Fruit fly (Drosophila melanogaster) whole organism, wandering third instar larva: ENCODE measurements around the gene CG42590.

Source experiments
- Abd-B ChIP-seq: fragments of >200 bp; optimal IDR thresholded peaks from 2 replicates; lab custom pipeline; 2017; ENCODE audit warnings: missing biosample characterization, missing genetic modification characterization
- CG32264 ChIP-seq: fragments of 200-800 bp; sonication (Bioruptor generic); optimal IDR thresholded peaks from 2 replicates; lab custom pipeline; 2016; ENCODE audit warnings: missing biosample characterization, missing genetic modification characterization
- CG9705 ChIP-seq: fragments of 200-800 bp; sonication (Bioruptor generic); optimal IDR thresholded peaks from 2 replicates; lab custom pipeline; 2018; ENCODE audit warnings: missing biosample characterization, mild to moderate bottlenecking, missing genetic modification characterization
- CrebA ChIP-seq: fragments of 200-800 bp; sonication (Bioruptor generic); optimal IDR thresholded peaks from 2 replicates; lab custom pipeline; 2016; ENCODE audit warnings: missing biosample characterization, mild to moderate bottlenecking, missing genetic modification characterization, borderline replicate concordance
- Dfd ChIP-seq: fragments of >200 bp; optimal IDR thresholded peaks from 2 replicates; lab custom pipeline; 2017; ENCODE audit warnings: missing biosample characterization, missing genetic modification characterization
- Dif ChIP-seq: fragments of 200-275, 200-300 bp; sonication (Bioruptor generic); optimal IDR thresholded peaks from 2 replicates; lab custom pipeline; 2018; ENCODE audit warnings: missing biosample characterization, missing genetic modification characterization; ENCODE audit not compliant: partially characterized antibody
- GATAd ChIP-seq: sonication (Bioruptor generic); optimal IDR thresholded peaks from 2 replicates; lab custom pipeline; 2016; ENCODE audit warnings: missing biosample characterization, missing genetic modification characterization
- HLH106 ChIP-seq: fragments of 200-800 bp; optimal IDR thresholded peaks from 3 replicates; lab custom pipeline; 2019; ENCODE audit warnings: missing biosample characterization, mild to moderate bottlenecking, missing genetic modification characterization, moderate library complexity
- Hnf4 ChIP-seq: fragments of 200-800 bp; sonication (Bioruptor generic); optimal IDR thresholded peaks from 2 replicates; lab custom pipeline; 2016; ENCODE audit warnings: missing biosample characterization, mild to moderate bottlenecking, missing genetic modification characterization
- Hr78 ChIP-seq: fragments of >200 bp; optimal IDR thresholded peaks from 2 replicates; lab custom pipeline; 2017; ENCODE audit warnings: missing biosample characterization, missing genetic modification characterization
- Hr83 ChIP-seq: fragments of 200-300 bp; sonication (Bioruptor generic); optimal IDR thresholded peaks from 2 replicates; lab custom pipeline; 2016; ENCODE audit warnings: missing biosample characterization, mild to moderate bottlenecking, missing genetic modification characterization, moderate library complexity; ENCODE audit not compliant: poor library complexity, severe bottlenecking
- Jra ChIP-seq: sonication (Bioruptor generic); optimal IDR thresholded peaks from 2 replicates; lab custom pipeline; 2016; ENCODE audit warnings: missing biosample characterization, missing genetic modification characterization
- Mio ChIP-seq: sonication (Bioruptor generic); optimal IDR thresholded peaks from 2 replicates; lab custom pipeline; 2016; ENCODE audit warnings: missing biosample characterization, missing genetic modification characterization
- Myc ChIP-seq: fragments of >200 bp; optimal IDR thresholded peaks from 2 replicates; lab custom pipeline; 2017
- N ChIP-seq: fragments of >200 bp; optimal IDR thresholded peaks from 2 replicates; lab custom pipeline; 2018; ENCODE audit warnings: missing biosample characterization, missing external identifiers, missing genetic modification characterization
- OdsH ChIP-seq: fragments of 200-800 bp; sonication (Bioruptor generic); optimal IDR thresholded peaks from 2 replicates; lab custom pipeline; 2016; ENCODE audit warnings: missing biosample characterization, mild to moderate bottlenecking, missing genetic modification characterization
- Rel ChIP-seq, 2 experiments: fragments of 200-800 bp; sonication (Bioruptor generic) in 1 of 2; optimal IDR thresholded peaks; 2 replicates in 1 of 2; 3 replicates in 1 of 2; lab custom pipeline; 2016 to 2019; ENCODE audit warnings: mild to moderate bottlenecking in 2 of 2, missing biosample characterization in 2 of 2, missing genetic modification characterization in 2 of 2, moderate library complexity in 1 of 2
- Sp1 ChIP-seq: fragments of 200-800 bp; sonication (Bioruptor generic); optimal IDR thresholded peaks from 3 replicates; lab custom pipeline; 2019; ENCODE audit warnings: missing biosample characterization, mild to moderate bottlenecking, missing genetic modification characterization, moderate library complexity
- Vsx2 ChIP-seq: fragments of 200-300, 225-300 bp; sonication (Bioruptor generic); optimal IDR thresholded peaks from 2 replicates; lab custom pipeline; 2018; ENCODE audit warnings: missing biosample characterization, missing genetic modification characterization; ENCODE audit not compliant: partially characterized antibody
- br ChIP-seq: fragments of 200-800 bp; sonication (Bioruptor generic); optimal IDR thresholded peaks from 2 replicates; lab custom pipeline; 2016; ENCODE audit warnings: missing biosample characterization, missing genetic modification characterization
- brk ChIP-seq: fragments of 200-800 bp; sonication (Bioruptor generic); optimal IDR thresholded peaks from 2 replicates; lab custom pipeline; 2016; ENCODE audit warnings: missing biosample characterization, mild to moderate bottlenecking, missing genetic modification characterization
- dl ChIP-seq, 2 experiments: fragments of 175-275, 200-275 bp in 1 of 2; fragments of 200-275 bp in 1 of 2; sonication (Bioruptor generic); optimal IDR thresholded peaks; lab custom pipeline; 2018; ENCODE audit warnings: mild to moderate bottlenecking in 2 of 2, missing biosample characterization in 2 of 2, missing genetic modification characterization in 2 of 2, moderate library complexity in 2 of 2; ENCODE audit not compliant: partially characterized antibody in 2 of 2, insufficient read depth in 1 of 2
- dmrt93B ChIP-seq: fragments of 200-800 bp; sonication (Bioruptor generic); optimal IDR thresholded peaks from 2 replicates; lab custom pipeline; 2018; ENCODE audit warnings: missing biosample characterization, mild to moderate bottlenecking, missing genetic modification characterization
- dsf ChIP-seq: sonication (Bioruptor generic); optimal IDR thresholded peaks from 2 replicates; lab custom pipeline; 2016; ENCODE audit warnings: missing biosample characterization, missing genetic modification characterization, borderline replicate concordance
- ey ChIP-seq: fragments of 200-800 bp; sonication (Bioruptor generic); optimal IDR thresholded peaks from 2 replicates; lab custom pipeline; 2016; ENCODE audit warnings: missing biosample characterization, missing genetic modification characterization
- foxo ChIP-seq, 2 experiments: fragments of 200-800 bp; sonication (Bioruptor generic); optimal IDR thresholded peaks; 2 replicates in 1 of 2; 3 replicates in 1 of 2; lab custom pipeline; 2016 to 2017; ENCODE audit warnings: missing biosample characterization in 2 of 2, missing genetic modification characterization in 2 of 2
- fru ChIP-seq: fragments of 200-800 bp; sonication (Bioruptor generic); optimal IDR thresholded peaks from 3 replicates; lab custom pipeline; 2016; ENCODE audit warnings: missing biosample characterization, mild to moderate bottlenecking, missing genetic modification characterization
- h ChIP-seq: fragments of 200-800 bp; sonication (Bioruptor generic); optimal IDR thresholded peaks from 3 replicates; lab custom pipeline; 2016; ENCODE audit warnings: missing biosample characterization, mild to moderate bottlenecking, missing genetic modification characterization
- jim ChIP-seq: fragments of 175-275, 200-325 bp; sonication (Bioruptor generic); optimal IDR thresholded peaks from 2 replicates; lab custom pipeline; 2016; ENCODE audit warnings: missing biosample characterization, mild to moderate bottlenecking, missing genetic modification characterization
- lola ChIP-seq: fragments of >200 bp; optimal IDR thresholded peaks from 2 replicates; lab custom pipeline; 2017; ENCODE audit warnings: missing biosample characterization, missing genetic modification characterization
- pan ChIP-seq: fragments of >200 bp; optimal IDR thresholded peaks from 2 replicates; lab custom pipeline; 2017
- psq ChIP-seq: fragments of 200-800 bp; sonication (Bioruptor generic); optimal IDR thresholded peaks from 3 replicates; lab custom pipeline; 2017; ENCODE audit warnings: missing biosample characterization, mild to moderate bottlenecking, missing genetic modification characterization, moderate library complexity
- rgr ChIP-seq: fragments of 200-800 bp; sonication (Bioruptor generic); optimal IDR thresholded peaks from 3 replicates; lab custom pipeline; 2016; ENCODE audit warnings: missing biosample characterization, mild to moderate bottlenecking, missing genetic modification characterization
- sage ChIP-seq: fragments of 200-800 bp; sonication (Bioruptor generic); optimal IDR thresholded peaks from 2 replicates; lab custom pipeline; 2016; ENCODE audit warnings: missing biosample characterization, mild to moderate bottlenecking, missing genetic modification characterization
- sv ChIP-seq: fragments of 200-800 bp; sonication (Bioruptor generic); optimal IDR thresholded peaks from 3 replicates; lab custom pipeline; 2016; ENCODE audit warnings: missing biosample characterization, missing genetic modification characterization
- tai ChIP-seq: sonication (Bioruptor generic); optimal IDR thresholded peaks from 2 replicates; lab custom pipeline; 2016; ENCODE audit warnings: missing biosample characterization, missing genetic modification characterization
- usp ChIP-seq: fragments of >200 bp; optimal IDR thresholded peaks from 2 replicates; lab custom pipeline; 2017; ENCODE audit warnings: missing biosample characterization, missing genetic modification characterization
- woc ChIP-seq: sonication (Bioruptor generic); optimal IDR thresholded peaks from 2 replicates; lab custom pipeline; 2016; ENCODE audit warnings: missing biosample characterization, mild to moderate bottlenecking, missing genetic modification characterization

Gene CG42590

DNA sequence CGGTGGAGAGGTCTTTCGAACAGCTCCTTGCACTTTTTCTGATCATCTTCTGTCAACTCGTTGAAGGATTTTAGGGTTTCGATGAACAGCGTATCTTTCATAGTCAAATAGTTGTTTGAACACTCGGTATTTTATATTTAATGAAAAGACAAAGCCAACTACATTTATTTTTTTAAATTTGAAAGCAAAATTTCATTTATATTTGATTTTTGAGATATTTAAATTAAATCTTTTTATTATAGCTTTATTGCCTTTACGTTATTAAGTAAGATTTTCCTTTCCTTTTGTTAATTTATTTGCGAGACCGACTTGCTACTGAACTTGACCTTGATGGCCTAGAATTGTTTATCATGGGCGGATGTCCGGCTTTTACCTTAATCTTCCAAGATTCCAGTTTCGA is at the start of gene CG42590:
Gene CG42590, minus strand, starts transcription at position 101 of the 400 bp plus-strand sequence.
- no peak for TF ChIP-seq ey (GFP tag; lab: Kevin White, UChicago)
- no peak for TF ChIP-seq brk (GFP tag; lab: Kevin White, UChicago)
- TF ChIP-seq pan (lab: Kevin White, UChicago), result no peak
- no peak for TF ChIP-seq GATAd
- no peak for TF ChIP-seq br (GFP tag; lab: Kevin White, UChicago)
- TF ChIP-seq CG32264, result no peak
- TF ChIP-seq Hnf4 (GFP tag; lab: Kevin White, UChicago), result no peak
- no peak for TF ChIP-seq dl (GFP tag; optimal IDR thresholded peaks at IDR 0.05; lab: Kevin White, UChicago; ENCODE audit: insufficient read depth in 1 of 2, partially characterized antibody in 2 of 2)
- TF ChIP-seq dmrt93B (GFP tag; lab: Kevin White, UChicago), result no peak
- no peak for TF ChIP-seq jim (GFP tag; lab: Kevin White, UChicago)
- no peak for TF ChIP-seq Hr83 (GFP tag; lab: Kevin White, UChicago)
- no peak for TF ChIP-seq HLH106
- TF ChIP-seq h, result no peak
- no peak for TF ChIP-seq Hr78 (GFP tag; lab: Kevin White, UChicago)
- TF ChIP-seq Myc (lab: Kevin White, UChicago), result no peak

DNA sequence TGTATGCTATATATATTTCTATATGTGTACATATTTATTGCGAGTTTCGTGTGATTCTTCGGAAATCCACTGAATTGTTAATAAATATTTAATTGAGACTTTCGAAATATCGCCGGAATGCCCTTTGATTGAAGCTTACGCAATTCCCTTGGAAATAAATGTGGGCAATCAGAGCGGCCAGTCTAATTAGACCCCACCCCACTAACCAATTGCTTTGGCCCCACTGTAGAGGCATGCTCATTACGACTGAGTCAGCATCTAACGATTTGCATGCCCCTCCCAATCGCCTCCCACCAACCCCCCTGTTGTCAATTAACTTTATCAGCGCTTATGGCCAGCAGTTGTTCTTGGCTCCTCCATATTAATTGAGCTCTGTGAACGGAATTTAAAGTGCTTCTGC is 47.7 kb upstream of the CG42590 start:
- TF ChIP-seq CG32264 (no peak), CG9705 (GFP tag; lab: Kevin White, UChicago) (no peak), Mio (GFP tag; lab: Kevin White, UChicago) (no peak), CrebA (GFP tag; lab: Kevin White, UChicago) (no peak), rgr (GFP tag; lab: Kevin White, UChicago) (no peak), usp (no peak), lola (no peak), dsf (GFP tag; lab: Kevin White, UChicago) (no peak), Dif (no peak), Hr83 (GFP tag; lab: Kevin White, UChicago) (no peak), dmrt93B (GFP tag; lab: Kevin White, UChicago) (no peak), GATAd (no peak), Rel (GFP tag; optimal IDR thresholded peaks at IDR 0.05; lab: Kevin White, UChicago) (no peak), Rel (tag; optimal IDR thresholded peaks at IDR 0.05; lab: Kevin White, UChicago) (no peak), fru (no peak), Hnf4 (GFP tag; lab: Kevin White, UChicago) (no peak), dl (GFP tag; optimal IDR thresholded peaks at IDR 0.05; lab: Kevin White, UChicago; ENCODE audit: insufficient read depth in 1 of 2, partially characterized antibody in 2 of 2) (no peak), Myc (lab: Kevin White, UChicago) (no peak), h (no peak), sage (GFP tag; lab: Kevin White, UChicago) (no peak)

DNA sequence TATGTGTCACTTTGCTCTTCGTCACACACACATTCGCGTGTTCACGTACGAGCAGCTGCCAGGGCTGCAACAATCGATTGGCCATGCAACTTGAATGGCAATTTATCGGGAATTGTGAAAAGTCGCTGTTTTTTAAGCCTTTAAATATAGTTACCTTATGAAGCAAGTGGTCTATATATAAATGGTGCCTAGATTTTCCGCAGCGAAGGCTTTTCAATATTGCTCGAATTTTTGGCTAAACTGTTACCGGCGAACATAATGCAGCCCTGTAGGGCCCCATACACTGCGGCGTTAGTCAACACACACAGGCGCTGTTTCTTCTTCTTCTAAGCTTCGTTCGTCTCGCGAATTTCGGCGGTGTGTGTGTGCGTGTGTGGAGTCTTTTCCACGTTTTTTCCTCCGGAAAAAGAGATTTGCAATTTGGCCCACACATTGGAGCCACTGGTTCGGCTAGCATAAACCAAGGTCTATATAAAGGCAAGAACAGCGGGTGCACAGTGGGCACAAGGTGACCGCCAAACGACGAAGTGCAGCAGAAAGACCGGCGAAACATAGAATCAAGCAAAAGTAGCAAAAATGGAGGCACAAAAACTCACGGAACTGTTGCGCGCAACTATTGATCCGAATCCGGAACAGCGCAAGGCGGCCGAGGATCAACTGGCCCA is 46.9 kb upstream of the CG42590 start, which contains the start of the genes Arp3 and msk:
Gene Arp3, minus strand, starts transcription at position 39 of the 665 bp plus-strand sequence.
Gene msk, plus strand, starts transcription at position 316 of the 665 bp plus-strand sequence.
- TF ChIP-seq dl (GFP tag; optimal IDR thresholded peaks at IDR 0.05; lab: Kevin White, UChicago; ENCODE audit: insufficient read depth in 1 of 2, partially characterized antibody in 2 of 2), result no peak
- TF ChIP-seq Hr78 (GFP tag; lab: Kevin White, UChicago), result no peak
- TF ChIP-seq dmrt93B (GFP tag; lab: Kevin White, UChicago), result no peak
- TF ChIP-seq Hr83 (GFP tag; lab: Kevin White, UChicago), result peak; percentile 75
- peak; percentile 72 for TF ChIP-seq Sp1 (GFP tag; lab: Kevin White, UChicago)
- TF ChIP-seq tai (GFP tag; lab: Kevin White, UChicago), result no peak
- TF ChIP-seq Mio (GFP tag; lab: Kevin White, UChicago), result peak; percentile 2
- TF ChIP-seq Myc (lab: Kevin White, UChicago), result peak; percentile 38
- peak; percentile 82 for TF ChIP-seq psq (GFP tag; lab: Kevin White, UChicago)
- TF ChIP-seq sv (GFP tag; lab: Kevin White, UChicago), result peak; percentile 88
- peak; percentile 82 for TF ChIP-seq br (GFP tag; lab: Kevin White, UChicago)
- no peak for TF ChIP-seq usp
- no peak for TF ChIP-seq lola
- TF ChIP-seq fru, result no peak
- TF ChIP-seq woc (GFP tag; lab: Kevin White, UChicago), result no peak
- TF ChIP-seq CrebA (GFP tag; lab: Kevin White, UChicago), result no peak
- TF ChIP-seq ey (GFP tag; lab: Kevin White, UChicago), result peak; percentile 81
- no peak for TF ChIP-seq Dif
- peak; percentile 50 for TF ChIP-seq GATAd
- TF ChIP-seq dsf (GFP tag; lab: Kevin White, UChicago), result no peak
- TF ChIP-seq Dfd (GFP tag; lab: Kevin White, UChicago), result no peak
- no peak for TF ChIP-seq jim (GFP tag; lab: Kevin White, UChicago)
- TF ChIP-seq OdsH, result peak; percentile 76
- no peak for TF ChIP-seq Vsx2
- no peak for TF ChIP-seq CG32264
- TF ChIP-seq foxo (GFP tag; optimal IDR thresholded peaks at IDR 0.05; lab: Kevin White, UChicago), result peak in 1 of 2 experiments; percentile 88
- peak; percentile 79 for TF ChIP-seq CG9705 (GFP tag; lab: Kevin White, UChicago)
- no peak for TF ChIP-seq N (GFP tag; lab: Kevin White, UChicago)
- TF ChIP-seq sage (GFP tag; lab: Kevin White, UChicago), result no peak
- peak; percentile 87 for TF ChIP-seq Jra (GFP tag; lab: Kevin White, UChicago)
- TF ChIP-seq Rel (GFP tag; optimal IDR thresholded peaks at IDR 0.05; lab: Kevin White, UChicago), result no peak
- TF ChIP-seq Rel (tag; optimal IDR thresholded peaks at IDR 0.05; lab: Kevin White, UChicago), result peak; percentile 64
- TF ChIP-seq rgr (GFP tag; lab: Kevin White, UChicago), result peak; percentile 84
- TF ChIP-seq HLH106, result peak; percentile 81
- TF ChIP-seq Abd-B (GFP tag; lab: Kevin White, UChicago), result no peak
- no peak for TF ChIP-seq brk (GFP tag; lab: Kevin White, UChicago)
- TF ChIP-seq Hnf4 (GFP tag; lab: Kevin White, UChicago), result peak; percentile 84
- no peak for TF ChIP-seq pan (lab: Kevin White, UChicago)
- peak; percentile 87 for TF ChIP-seq h
